Worm (Caenorhabditis elegans) whole organism, young adult: ENCODE measurements around the gene morc-1.

Experiments
- B0019.2 ChIP-seq: fragments of 200-800 bp; sonication (Bioruptor generic); conservative IDR thresholded peaks from 2 replicates; pipeline ENCODE4 v1.3.6; 2022; ENCODE audit warnings: missing genetic modification reagents, missing genetic modification characterization, missing compliant biosample characterization
- B0261.1 ChIP-seq: sonication (generic microtip); optimal IDR thresholded peaks from 2 replicates; lab custom pipeline; 2016; ENCODE audit warnings: mild to moderate bottlenecking, missing genetic modification characterization, moderate library complexity, missing compliant biosample characterization
- B0336.3 ChIP-seq: fragments of 200-800 bp; sonication (Bioruptor generic); IDR thresholded peaks from 2 replicates; pipeline ENCODE4 v1.3.6; 2022; ENCODE audit warnings: missing genetic modification characterization, missing compliant biosample characterization
- D2030.7 ChIP-seq: fragments of 200-800 bp; sonication (Bioruptor generic); IDR thresholded peaks from 2 replicates; pipeline ENCODE4 v1.3.6; 2022; ENCODE audit warnings: missing genetic modification reagents, missing genetic modification characterization, missing compliant biosample characterization
- F23B12.7 ChIP-seq: sonication (generic microtip); optimal IDR thresholded peaks from 2 replicates; lab custom pipeline; 2017; ENCODE audit warnings: missing genetic modification characterization, mild to moderate bottlenecking, missing compliant biosample characterization, antibody characterized with exemption, moderate library complexity; ENCODE audit not compliant: insufficient read depth
- F33H1.4 ChIP-seq: fragments of 200-800 bp; sonication (Bioruptor generic); IDR thresholded peaks from 2 replicates; pipeline ENCODE4 v1.3.6; 2022; ENCODE audit warnings: missing genetic modification reagents, missing genetic modification characterization, missing compliant biosample characterization
- F37B4.10 ChIP-seq: fragments of 200-800 bp; sonication (Bioruptor generic); IDR thresholded peaks from 2 replicates; pipeline ENCODE4 v1.3.6; 2022; ENCODE audit warnings: missing genetic modification characterization, missing compliant biosample characterization
- F39B2.1 ChIP-seq: fragments of 200-800 bp; sonication (Bioruptor generic); IDR thresholded peaks from 2 replicates; pipeline ENCODE4 v1.3.6; 2022; ENCODE audit warnings: missing genetic modification reagents, missing genetic modification characterization, missing compliant biosample characterization
- F49E8.2 ChIP-seq: sonication (generic microtip); optimal IDR thresholded peaks from 3 replicates; lab custom pipeline; 2017; ENCODE audit warnings: missing genetic modification characterization, mild to moderate bottlenecking, missing compliant biosample characterization, antibody characterized with exemption, moderate library complexity; ENCODE audit not compliant: insufficient read depth
- F52B5.7 ChIP-seq: sonication (generic microtip); optimal IDR thresholded peaks from 2 replicates; lab custom pipeline; 2016; ENCODE audit warnings: mild to moderate bottlenecking, missing genetic modification characterization, missing compliant biosample characterization
- F57A8.1 ChIP-seq: fragments of 200-800 bp; sonication (Bioruptor generic); optimal IDR thresholded peaks from 2 replicates; lab custom pipeline; 2018; ENCODE audit warnings: mild to moderate bottlenecking, missing genetic modification characterization, moderate library complexity, missing compliant biosample characterization
- T07F8.4 ChIP-seq: sonication (generic microtip); optimal IDR thresholded peaks from 2 replicates; lab custom pipeline; 2016; ENCODE audit warnings: mild to moderate bottlenecking, missing genetic modification characterization, moderate library complexity, missing compliant biosample characterization
- T26A5.8 ChIP-seq: sonication (generic microtip); optimal IDR thresholded peaks from 2 replicates; lab custom pipeline; 2016; ENCODE audit warnings: missing genetic modification characterization, missing compliant biosample characterization
- Y53G8AR.9 ChIP-seq: fragments of 200-800 bp; sonication (Bioruptor generic); conservative IDR thresholded peaks from 2 replicates; pipeline ENCODE4 v1.3.6; 2022; ENCODE audit warnings: missing genetic modification reagents, missing genetic modification characterization, missing compliant biosample characterization
- Y56A3A.18 ChIP-seq: fragments of 200-800 bp; sonication (Bioruptor generic); IDR thresholded peaks from 2 replicates; pipeline ENCODE4 v1.3.6; 2022; ENCODE audit warnings: missing genetic modification reagents, missing genetic modification characterization, missing compliant biosample characterization
- Y67H2A.10 ChIP-seq: fragments of 200-800 bp; sonication (Bioruptor generic); conservative IDR thresholded peaks from 2 replicates; pipeline ENCODE4 v1.3.6; 2022; ENCODE audit warnings: missing genetic modification reagents, missing genetic modification characterization, missing compliant biosample characterization
- ZK185.1 ChIP-seq: sonication (generic microtip); optimal IDR thresholded peaks from 2 replicates; lab custom pipeline; 2016; ENCODE audit warnings: mild to moderate bottlenecking, missing genetic modification characterization, missing compliant biosample characterization; ENCODE audit not compliant: poor library complexity, severe bottlenecking
- athp-1 ChIP-seq: sonication (generic microtip); optimal IDR thresholded peaks from 2 replicates; lab custom pipeline; 2017; ENCODE audit warnings: mild to moderate bottlenecking, missing genetic modification characterization, missing compliant biosample characterization
- ccch-3 ChIP-seq: fragments of 200-800 bp; sonication (Bioruptor generic); optimal IDR thresholded peaks from 2 replicates; lab custom pipeline; 2018; ENCODE audit warnings: mild to moderate bottlenecking, missing genetic modification characterization, missing compliant biosample characterization
- ceh-27 ChIP-seq: fragments of 200-800 bp; sonication (Bioruptor generic); optimal IDR thresholded peaks from 2 replicates; lab custom pipeline; 2018; ENCODE audit warnings: mild to moderate bottlenecking, missing genetic modification characterization, moderate library complexity, missing compliant biosample characterization
- ceh-40 ChIP-seq: fragments of 200-800 bp; sonication (Bioruptor generic); IDR thresholded peaks from 2 replicates; pipeline ENCODE4 v1.3.6; 2022; ENCODE audit warnings: missing genetic modification characterization, missing compliant biosample characterization
- chd-7 ChIP-seq: sonication (generic microtip); optimal IDR thresholded peaks from 2 replicates; lab custom pipeline; 2016; ENCODE audit warnings: mild to moderate bottlenecking, missing genetic modification characterization, moderate library complexity, missing compliant biosample characterization
- die-1 ChIP-seq: sonication (generic microtip); optimal IDR thresholded peaks from 2 replicates; lab custom pipeline; 2016; ENCODE audit warnings: missing genotype, mild to moderate bottlenecking, missing genetic modification characterization, missing compliant biosample characterization
- dox-1 ChIP-seq: fragments of 200-800 bp; sonication (Bioruptor generic); IDR thresholded peaks from 2 replicates; pipeline ENCODE4 v1.3.6; 2022; ENCODE audit warnings: missing genetic modification reagents, missing genetic modification characterization, missing compliant biosample characterization
- dpff-1 ChIP-seq: sonication (generic microtip); optimal IDR thresholded peaks from 2 replicates; lab custom pipeline; 2017; ENCODE audit warnings: mild to moderate bottlenecking, missing genetic modification characterization, missing compliant biosample characterization
- dpl-1 ChIP-seq: fragments of 150-350 bp; optimal IDR thresholded peaks from 2 replicates; lab custom pipeline; 2014; ENCODE audit warnings: missing biosample characterization, missing genetic modification reagents, missing genetic modification characterization
- egrh-3 ChIP-seq: fragments of 200-800 bp; sonication (Bioruptor generic); IDR thresholded peaks from 2 replicates; pipeline ENCODE4 v1.3.6; 2022; ENCODE audit warnings: missing genetic modification reagents, missing genetic modification characterization, missing compliant biosample characterization
- ets-4 ChIP-seq: fragments of 200-800 bp; sonication (Bioruptor generic); optimal IDR thresholded peaks from 2 replicates; lab custom pipeline; 2018; ENCODE audit warnings: mild to moderate bottlenecking, missing genetic modification characterization, missing compliant biosample characterization
- gei-17 ChIP-seq: fragments of 200-800 bp; sonication (Bioruptor generic); optimal IDR thresholded peaks from 2 replicates; lab custom pipeline; 2018; ENCODE audit warnings: mild to moderate bottlenecking, missing genetic modification characterization, missing compliant biosample characterization
- hmg-20 ChIP-seq: fragments of 200-800 bp; sonication (Bioruptor generic); IDR thresholded peaks from 2 replicates; pipeline ENCODE4 v1.3.6; 2022; ENCODE audit warnings: missing genetic modification reagents, missing genetic modification characterization, missing compliant biosample characterization
- hrde-1 ChIP-seq: sonication (generic microtip); optimal IDR thresholded peaks from 2 replicates; lab custom pipeline; 2016; ENCODE audit warnings: missing genetic modification characterization, mild to moderate bottlenecking, missing compliant biosample characterization, moderate library complexity, missing genotype, missing genetic modification reagents, borderline replicate concordance
- let-526 ChIP-seq: fragments of 200-800 bp; sonication (Bioruptor generic); IDR thresholded peaks from 2 replicates; pipeline ENCODE4 v1.3.6; 2022; ENCODE audit warnings: missing genetic modification reagents, missing genetic modification characterization, missing compliant biosample characterization
- let-607 ChIP-seq, 2 experiments: fragments of 200-800 bp in 1 of 2; sonication (Bioruptor generic) in 1 of 2; sonication (generic microtip) in 1 of 2; optimal IDR thresholded peaks; 2 replicates each; lab custom pipeline; 2016 to 2018; ENCODE audit warnings: mild to moderate bottlenecking in 2 of 2, missing compliant biosample characterization in 2 of 2, missing genetic modification characterization in 2 of 2, moderate library complexity in 2 of 2, missing genotype in 1 of 2
- lin-26 ChIP-seq: fragments of 200-800 bp; sonication (Bioruptor generic); IDR thresholded peaks from 2 replicates; pipeline ENCODE4 v1.3.6; 2022; ENCODE audit warnings: missing genetic modification reagents, missing genetic modification characterization, missing compliant biosample characterization
- lin-54 ChIP-seq: fragments of 200-800 bp; sonication (Bioruptor generic); optimal IDR thresholded peaks from 2 replicates; lab custom pipeline; 2018; ENCODE audit warnings: mild to moderate bottlenecking, missing genetic modification characterization, missing compliant biosample characterization
- lsl-1 ChIP-seq: fragments of 200-800 bp; sonication (Bioruptor generic); optimal IDR thresholded peaks from 2 replicates; lab custom pipeline; 2018; ENCODE audit warnings: mild to moderate bottlenecking, missing genetic modification characterization, moderate library complexity, missing compliant biosample characterization
- lsy-27 ChIP-seq: sonication (generic microtip); optimal IDR thresholded peaks from 2 replicates; lab custom pipeline; 2017; ENCODE audit warnings: missing genetic modification characterization, mild to moderate bottlenecking, missing compliant biosample characterization, antibody characterized with exemption, missing genotype, borderline replicate concordance; ENCODE audit not compliant: insufficient read depth
- madf-3 ChIP-seq: fragments of 200-800 bp; sonication (Bioruptor generic); IDR thresholded peaks from 2 replicates; pipeline ENCODE4 v1.3.6; 2022; ENCODE audit warnings: missing genetic modification reagents, missing genetic modification characterization, missing compliant biosample characterization
- madf-6 ChIP-seq: fragments of 200-800 bp; sonication (Bioruptor generic); IDR thresholded peaks from 2 replicates; pipeline ENCODE4 v1.3.6; 2022; ENCODE audit warnings: missing genetic modification reagents, missing genetic modification characterization, missing compliant biosample characterization
- nfya-2 ChIP-seq: fragments of 200-800 bp; sonication (Bioruptor generic); IDR thresholded peaks from 2 replicates; pipeline ENCODE4 v1.3.6; 2022; ENCODE audit warnings: missing genetic modification reagents, missing genetic modification characterization, missing compliant biosample characterization
- nfyb-1 ChIP-seq: fragments of 200-800 bp; sonication (Bioruptor generic); IDR thresholded peaks from 2 replicates; pipeline ENCODE4 v1.3.6; 2022; ENCODE audit warnings: missing genetic modification reagents, missing genetic modification characterization, missing compliant biosample characterization
- nhr-80 ChIP-seq: sonication (generic microtip); optimal IDR thresholded peaks from 2 replicates; lab custom pipeline; 2016; ENCODE audit warnings: missing genetic modification characterization, missing compliant biosample characterization
- sea-2 ChIP-seq: fragments of 200-800 bp; sonication (Bioruptor generic); IDR thresholded peaks from 2 replicates; pipeline ENCODE4 v1.3.6; 2022; ENCODE audit warnings: missing genetic modification characterization, missing compliant biosample characterization
- snpc-1.3 ChIP-seq: sonication (generic microtip); optimal IDR thresholded peaks from 2 replicates; lab custom pipeline; 2017; ENCODE audit warnings: missing genetic modification characterization, mild to moderate bottlenecking, missing compliant biosample characterization, antibody characterized with exemption, moderate library complexity, missing genotype, missing genetic modification reagents; ENCODE audit not compliant: insufficient read depth
- tbp1 ChIP-seq: fragments of 200-800 bp; sonication (Bioruptor generic); optimal IDR thresholded peaks from 2 replicates; lab custom pipeline; 2018; ENCODE audit warnings: mild to moderate bottlenecking, missing genetic modification characterization, missing compliant biosample characterization
- tlf-1 ChIP-seq: fragments of 200-800 bp; sonication (Bioruptor generic); optimal IDR thresholded peaks from 2 replicates; lab custom pipeline; 2018; ENCODE audit warnings: mild to moderate bottlenecking, missing genetic modification characterization, missing compliant biosample characterization
- unc-130 ChIP-seq: sonication (generic microtip); optimal IDR thresholded peaks from 2 replicates; lab custom pipeline; 2016; ENCODE audit warnings: missing genetic modification reagents, missing genetic modification characterization, missing compliant biosample characterization
- ztf-3 ChIP-seq: fragments of 200-800 bp; sonication (Bioruptor generic); optimal IDR thresholded peaks from 2 replicates; lab custom pipeline; 2018; ENCODE audit warnings: mild to moderate bottlenecking, missing genetic modification characterization, missing compliant biosample characterization

The morc-1 gene

ce11 chrIII:5203310-5203709 lies 3.4 kb downstream of the morc-1 start:
- TF ChIP-seq F23B12.7 (no peak), F37B4.10 (GFP tag; lab: Robert Waterston, UW) (no peak), gei-17 (GFP tag; lab: Kevin White, UChicago) (no peak), unc-130 (GFP tag; lab: Kevin White, UChicago) (peak; percentile 40), athp-1 (tag; lab: Kevin White, UChicago) (no peak), hrde-1 (tag; lab: Kevin White, UChicago) (peak; percentile 84), dox-1 (GFP tag; lab: Robert Waterston, UW) (no peak), B0261.1 (tag; lab: Kevin White, UChicago) (no peak), T07F8.4 (no peak), ccch-3 (GFP tag; lab: Kevin White, UChicago) (no peak), madf-3 (GFP tag; lab: Robert Waterston, UW) (0 out of 2 replicates have a peak, but pooled peaks have one; percentile 59), let-526 (no peak), Y53G8AR.9 (GFP tag; lab: Robert Waterston, UW) (no peak), F39B2.1 (GFP tag; lab: Robert Waterston, UW) (no peak), madf-6 (GFP tag; lab: Robert Waterston, UW) (0 out of 2 replicates have a peak, but pooled peaks have one; percentile 20), F52B5.7 (tag; lab: Kevin White, UChicago) (no peak), chd-7 (tag; lab: Kevin White, UChicago) (no peak), lsl-1 (GFP tag; lab: Kevin White, UChicago) (no peak), nfyb-1 (GFP tag; lab: Robert Waterston, UW) (0 out of 2 replicates have a peak, but pooled peaks have one; percentile 29), Y67H2A.10 (GFP tag; lab: Robert Waterston, UW) (no peak), nhr-80 (tag; lab: Kevin White, UChicago) (no peak), B0336.3 (GFP tag; lab: Robert Waterston, UW) (no peak), let-607 (tag; optimal IDR thresholded peaks at IDR 0.05; lab: Kevin White, UChicago) (no peak), ets-4 (no peak), ceh-27 (GFP tag; lab: Kevin White, UChicago) (no peak), egrh-3 (no peak), D2030.7 (GFP tag; lab: Robert Waterston, UW) (no peak), dpl-1 (GFP tag; lab: Kevin White, UChicago) (no peak), F49E8.2 (tag; lab: Kevin White, UChicago) (peak; percentile 45), lsy-27 (tag; lab: Kevin White, UChicago) (no peak), B0019.2 (no peak), tbp1 (no peak)

- TF ChIP-seq die-1 (peak; percentile 17), hmg-20 (no peak), F37B4.10 (GFP tag; lab: Robert Waterston, UW) (no peak), F57A8.1 (GFP tag; lab: Kevin White, UChicago) (no peak), tlf-1 (peak; percentile 18), ceh-40 (GFP tag; lab: Robert Waterston, UW) (no peak), lin-54 (GFP tag; lab: Kevin White, UChicago) (no peak), ztf-3 (GFP tag; lab: Kevin White, UChicago) (no peak), ZK185.1 (tag; lab: Kevin White, UChicago) (peak; percentile 42), B0336.3 (GFP tag; lab: Robert Waterston, UW) (no peak; the same call in 1 of the 2 replicates), gei-17 (GFP tag; lab: Kevin White, UChicago) (no peak), F33H1.4 (GFP tag; lab: Robert Waterston, UW) (no peak), nfya-2 (no peak), Y56A3A.18 (GFP tag; lab: Robert Waterston, UW) (no peak), dpff-1 (no peak), snpc-1.3 (tag; lab: Kevin White, UChicago) (no peak), lin-26 (GFP tag; lab: Robert Waterston, UW) (no peak), T26A5.8 (no peak), egrh-3 (no peak), sea-2 (GFP tag; lab: Robert Waterston, UW) (no peak)
Observed at ce11 chrIII:5202641-5203040, 4.1 kb downstream of the morc-1 start.
